Fruit fly (Drosophila melanogaster): ENCODE results near the gene CG13895.

CG13895 gene

dm6 chr3L:748329-749198, 40.6 kb upstream of the CG13895 start (continued):
- TF ChIP-seq Camta (GFP tag; optimal IDR thresholded peaks at IDR 0.05) (no peak), grn (GFP tag; optimal IDR thresholded peaks at IDR 0.05) (peak; percentile 24), yki (optimal IDR thresholded peaks at IDR 0.05) (peak; percentile 1), hkb (optimal IDR thresholded peaks at IDR 0.05) (no peak), hkb (GFP tag; IDR thresholded peaks at IDR 0.05) (no peak), tap (tag; optimal IDR thresholded peaks at IDR 0.05) (peak; percentile 2), vvl (GFP tag; IDR thresholded peaks at IDR 0.05) (peak; percentile 44; the same call in 1 of the 2 replicates), sob (GFP tag; IDR thresholded peaks at IDR 0.05) (no peak)

dm6 chr3L:747716-748328, 39.8 kb upstream of the CG13895 start:
- no peak for TF ChIP-seq CG15601 (tag; optimal IDR thresholded peaks at IDR 0.05)
- TF ChIP-seq CG31365 (tag; optimal IDR thresholded peaks at IDR 0.05): no peak
- TF ChIP-seq zen (tag; optimal IDR thresholded peaks at IDR 0.05): peak; percentile 13
- TF ChIP-seq z (GFP tag; IDR thresholded peaks at IDR 0.05): 0 out of 3 replicates have a peak, but pooled peaks have one; percentile 22
- TF ChIP-seq pros (GFP tag; optimal IDR thresholded peaks at IDR 0.05): peak; percentile 54
- no peak for TF ChIP-seq CG13296 (GFP tag; optimal IDR thresholded peaks at IDR 0.05)
- no peak for TF ChIP-seq chif (GFP tag; optimal IDR thresholded peaks at IDR 0.05)
- TF ChIP-seq grn (GFP tag; optimal IDR thresholded peaks at IDR 0.05): peak; percentile 70
- 0 out of 4 replicates have a peak, but pooled peaks have one; percentile 5 for TF ChIP-seq chinmo (GFP tag; IDR thresholded peaks at IDR 0.05; ENCODE audit: partially characterized antibody)
- peak; percentile 95 for TF ChIP-seq CG15479 (GFP tag; optimal IDR thresholded peaks at IDR 0.05)
- peak; percentile 71 for TF ChIP-seq exex (tag; optimal IDR thresholded peaks at IDR 0.05)
- 0 out of 3 replicates have a peak, but pooled peaks have one; percentile 26 for TF ChIP-seq ci (GFP tag; IDR thresholded peaks at IDR 0.05)
- TF ChIP-seq D (optimal IDR thresholded peaks at IDR 0.05): peak; percentile 71
- TF ChIP-seq D (GFP tag; optimal IDR thresholded peaks at IDR 0.05): no peak
- TF ChIP-seq CG2199 (GFP tag; IDR thresholded peaks at IDR 0.05): peak; percentile 78; the same call in 1 of the 3 replicates
- peak; percentile 67 for TF ChIP-seq sens (GFP tag)
- peak; percentile 65 for TF ChIP-seq twi (tag; optimal IDR thresholded peaks at IDR 0.05)
- TF ChIP-seq so (GFP tag; IDR thresholded peaks at IDR 0.05): 0 out of 3 replicates have a peak, but pooled peaks have one; percentile 26
- no peak for TF ChIP-seq CG4707 (GFP tag; optimal IDR thresholded peaks at IDR 0.05)
- TF ChIP-seq caup (GFP tag; optimal IDR thresholded peaks at IDR 0.05; ENCODE audit: severe bottlenecking): no peak
- no peak for TF ChIP-seq Gsc (GFP tag; IDR thresholded peaks at IDR 0.05)
- TF ChIP-seq CG7271 (tag; optimal IDR thresholded peaks at IDR 0.05): no peak

- no peak for TF ChIP-seq CG9609 (GFP tag; optimal IDR thresholded peaks at IDR 0.05)
- no peak for TF ChIP-seq CG42726 (GFP tag; IDR thresholded peaks at IDR 0.05; ENCODE audit: partially characterized antibody)
- peak; percentile 20 for TF ChIP-seq D19A (tag; optimal IDR thresholded peaks at IDR 0.05)
- TF ChIP-seq Elba2 (GFP tag; optimal IDR thresholded peaks at IDR 0.05): no peak
- TF ChIP-seq CG11695 (GFP tag; IDR thresholded peaks at IDR 0.05): no peak
- TF ChIP-seq CG2889 (GFP tag; IDR thresholded peaks at IDR 0.05): no peak
- no peak for TF ChIP-seq z (GFP tag; IDR thresholded peaks at IDR 0.05)
Observed at dm6 chr3L:747008-747407, 39.0 kb upstream of the CG13895 start.

Measured in whole organism, embryonic.